Worm (Caenorhabditis elegans) whole organism, young adult: ENCODE measurements around the gene B0524.6.

Experiments
- B0019.2 ChIP-seq: fragments of 200-800 bp; sonication (Bioruptor generic); conservative IDR thresholded peaks from 2 replicates; pipeline ENCODE4 v1.3.6; 2022; ENCODE audit warnings: missing genetic modification reagents, missing genetic modification characterization, missing compliant biosample characterization
- C06A6.2 ChIP-seq: fragments of 200-800 bp; sonication (Bioruptor generic); conservative IDR thresholded peaks from 2 replicates; pipeline ENCODE4 v1.3.6; 2022; ENCODE audit warnings: missing genetic modification characterization, missing compliant biosample characterization
- D2030.7 ChIP-seq: fragments of 200-800 bp; sonication (Bioruptor generic); IDR thresholded peaks from 2 replicates; pipeline ENCODE4 v1.3.6; 2022; ENCODE audit warnings: missing genetic modification reagents, missing genetic modification characterization, missing compliant biosample characterization
- F10E7.11 ChIP-seq: sonication (generic microtip); optimal IDR thresholded peaks from 2 replicates; lab custom pipeline; 2017; ENCODE audit warnings: mild to moderate bottlenecking, missing genetic modification characterization, moderate library complexity, missing compliant biosample characterization
- F22D6.2 ChIP-seq: sonication (generic microtip); optimal IDR thresholded peaks from 2 replicates; lab custom pipeline; 2016; ENCODE audit warnings: mild to moderate bottlenecking, missing genetic modification characterization, missing compliant biosample characterization
- F23B12.7 ChIP-seq: sonication (generic microtip); optimal IDR thresholded peaks from 2 replicates; lab custom pipeline; 2017; ENCODE audit warnings: missing genetic modification characterization, mild to moderate bottlenecking, missing compliant biosample characterization, antibody characterized with exemption, moderate library complexity; ENCODE audit not compliant: insufficient read depth
- F37B4.10 ChIP-seq: fragments of 200-800 bp; sonication (Bioruptor generic); IDR thresholded peaks from 2 replicates; pipeline ENCODE4 v1.3.6; 2022; ENCODE audit warnings: missing genetic modification characterization, missing compliant biosample characterization
- F49E8.2 ChIP-seq: sonication (generic microtip); optimal IDR thresholded peaks from 3 replicates; lab custom pipeline; 2017; ENCODE audit warnings: missing genetic modification characterization, mild to moderate bottlenecking, missing compliant biosample characterization, antibody characterized with exemption, moderate library complexity; ENCODE audit not compliant: insufficient read depth
- F55B11.4 ChIP-seq: sonication (generic microtip); optimal IDR thresholded peaks from 2 replicates; lab custom pipeline; 2016; ENCODE audit warnings: missing compliant biosample characterization, missing genetic modification characterization, borderline replicate concordance; ENCODE audit not compliant: insufficient read depth
- Y53G8AR.9 ChIP-seq: fragments of 200-800 bp; sonication (Bioruptor generic); conservative IDR thresholded peaks from 2 replicates; pipeline ENCODE4 v1.3.6; 2022; ENCODE audit warnings: missing genetic modification reagents, missing genetic modification characterization, missing compliant biosample characterization
- Y67H2A.10 ChIP-seq: fragments of 200-800 bp; sonication (Bioruptor generic); conservative IDR thresholded peaks from 2 replicates; pipeline ENCODE4 v1.3.6; 2022; ENCODE audit warnings: missing genetic modification reagents, missing genetic modification characterization, missing compliant biosample characterization
- Y79H2A.3 ChIP-seq: fragments of 200-800 bp; sonication (Bioruptor generic); conservative IDR thresholded peaks from 2 replicates; pipeline ENCODE4 v1.3.6; 2022; ENCODE audit warnings: missing genetic modification reagents, missing genetic modification characterization, missing compliant biosample characterization
- aptf-3 ChIP-seq: fragments of 200-800 bp; sonication (Bioruptor generic); IDR thresholded peaks from 2 replicates; pipeline ENCODE4 v1.3.6; 2022; ENCODE audit warnings: missing genetic modification characterization, missing compliant biosample characterization
- athp-1 ChIP-seq: sonication (generic microtip); optimal IDR thresholded peaks from 2 replicates; lab custom pipeline; 2017; ENCODE audit warnings: mild to moderate bottlenecking, missing genetic modification characterization, missing compliant biosample characterization
- bed-2 ChIP-seq: fragments of 200-800 bp; sonication (Bioruptor generic); IDR thresholded peaks from 2 replicates; pipeline ENCODE4 v1.3.6; 2022; ENCODE audit warnings: missing genetic modification reagents, missing genetic modification characterization, missing compliant biosample characterization
- ccch-3 ChIP-seq: fragments of 200-800 bp; sonication (Bioruptor generic); optimal IDR thresholded peaks from 2 replicates; lab custom pipeline; 2018; ENCODE audit warnings: mild to moderate bottlenecking, missing genetic modification characterization, missing compliant biosample characterization
- ceh-100 ChIP-seq: fragments of 200-800 bp; sonication (Bioruptor generic); IDR thresholded peaks from 2 replicates; pipeline ENCODE4 v1.3.6; 2022; ENCODE audit warnings: missing genetic modification reagents, missing genetic modification characterization, missing compliant biosample characterization
- ceh-91 ChIP-seq: fragments of 200-800 bp; sonication (Bioruptor generic); IDR thresholded peaks from 2 replicates; pipeline ENCODE4 v1.3.6; 2022; ENCODE audit warnings: missing genetic modification reagents, missing genetic modification characterization, missing compliant biosample characterization
- chd-7 ChIP-seq: sonication (generic microtip); optimal IDR thresholded peaks from 2 replicates; lab custom pipeline; 2016; ENCODE audit warnings: mild to moderate bottlenecking, missing genetic modification characterization, moderate library complexity, missing compliant biosample characterization
- dpl-1 ChIP-seq: fragments of 150-350 bp; optimal IDR thresholded peaks from 2 replicates; lab custom pipeline; 2014; ENCODE audit warnings: missing biosample characterization, missing genetic modification reagents, missing genetic modification characterization
- gei-17 ChIP-seq: fragments of 200-800 bp; sonication (Bioruptor generic); optimal IDR thresholded peaks from 2 replicates; lab custom pipeline; 2018; ENCODE audit warnings: mild to moderate bottlenecking, missing genetic modification characterization, missing compliant biosample characterization
- him-1 ChIP-seq: sonication (generic microtip); optimal IDR thresholded peaks from 2 replicates; lab custom pipeline; 2016; ENCODE audit warnings: missing genotype, missing genetic modification reagents, missing genetic modification characterization, missing compliant biosample characterization
- hlh-12 ChIP-seq: sonication (generic microtip); optimal IDR thresholded peaks from 2 replicates; lab custom pipeline; 2016; ENCODE audit warnings: missing genetic modification characterization, missing compliant biosample characterization
- hlh-26 ChIP-seq: fragments of 200-800 bp; sonication (Bioruptor generic); conservative IDR thresholded peaks from 2 replicates; pipeline ENCODE4 v1.3.6; 2022; ENCODE audit warnings: missing genetic modification reagents, missing genetic modification characterization, missing compliant biosample characterization
- hmg-1.2 ChIP-seq: fragments of 200-800 bp; sonication (Bioruptor generic); IDR thresholded peaks from 2 replicates; pipeline ENCODE4 v1.3.6; 2022; ENCODE audit warnings: missing genetic modification reagents, missing genetic modification characterization, missing compliant biosample characterization
- hmg-20 ChIP-seq: fragments of 200-800 bp; sonication (Bioruptor generic); IDR thresholded peaks from 2 replicates; pipeline ENCODE4 v1.3.6; 2022; ENCODE audit warnings: missing genetic modification reagents, missing genetic modification characterization, missing compliant biosample characterization
- hsf-1 ChIP-seq: fragments of 200-800 bp; sonication (Bioruptor generic); IDR thresholded peaks from 2 replicates; pipeline ENCODE4 v1.3.6; 2022; ENCODE audit warnings: missing genetic modification reagents, missing genetic modification characterization, missing compliant biosample characterization
- let-607 ChIP-seq, 2 experiments: fragments of 200-800 bp in 1 of 2; sonication (Bioruptor generic) in 1 of 2; sonication (generic microtip) in 1 of 2; optimal IDR thresholded peaks; 2 replicates each; lab custom pipeline; 2016 to 2018; ENCODE audit warnings: mild to moderate bottlenecking in 2 of 2, missing compliant biosample characterization in 2 of 2, missing genetic modification characterization in 2 of 2, moderate library complexity in 2 of 2, missing genotype in 1 of 2
- lin-26 ChIP-seq: fragments of 200-800 bp; sonication (Bioruptor generic); IDR thresholded peaks from 2 replicates; pipeline ENCODE4 v1.3.6; 2022; ENCODE audit warnings: missing genetic modification reagents, missing genetic modification characterization, missing compliant biosample characterization
- lin-35 ChIP-seq, 3 experiments: fragments of 150-350 bp in 2 of 3; sonication (generic microtip) in 1 of 3; optimal IDR thresholded peaks; 2 replicates each; lab custom pipeline; 2014 to 2018; ENCODE audit warnings: missing biosample characterization in 3 of 3, missing genetic modification characterization in 3 of 3, missing genetic modification reagents in 3 of 3
- lin-40 ChIP-seq: sonication (generic microtip); optimal IDR thresholded peaks from 2 replicates; lab custom pipeline; 2016; ENCODE audit warnings: missing genetic modification characterization, mild to moderate bottlenecking, missing compliant biosample characterization, missing genotype, missing genetic modification reagents
- madf-10 ChIP-seq: sonication (generic microtip); optimal IDR thresholded peaks from 2 replicates; lab custom pipeline; 2016; ENCODE audit warnings: mild to moderate bottlenecking, missing genetic modification characterization, missing compliant biosample characterization
- madf-6 ChIP-seq: fragments of 200-800 bp; sonication (Bioruptor generic); IDR thresholded peaks from 2 replicates; pipeline ENCODE4 v1.3.6; 2022; ENCODE audit warnings: missing genetic modification reagents, missing genetic modification characterization, missing compliant biosample characterization
- mel-28 ChIP-seq: sonication (generic microtip); optimal IDR thresholded peaks from 2 replicates; lab custom pipeline; 2016; ENCODE audit warnings: borderline replicate concordance, mild to moderate bottlenecking, missing genetic modification characterization, missing compliant biosample characterization
- mxl-1 ChIP-seq: sonication (generic microtip); optimal IDR thresholded peaks from 2 replicates; lab custom pipeline; 2016; ENCODE audit warnings: missing genetic modification characterization, missing compliant biosample characterization
- nhr-120 ChIP-seq: fragments of 200-800 bp; sonication (Bioruptor generic); IDR thresholded peaks from 2 replicates; pipeline ENCODE4 v1.3.6; 2022; ENCODE audit warnings: missing genetic modification characterization, missing compliant biosample characterization
- pha-4 ChIP-seq: fragments of 150-350 bp; sonication (generic microtip); optimal IDR thresholded peaks from 2 replicates; lab custom pipeline; 2014; ENCODE audit warnings: missing biosample characterization, missing genetic modification reagents, missing genetic modification characterization
- rpc-1 ChIP-seq, 2 experiments: fragments of 150-350 bp in 1 of 2; sonication (generic microtip) in 1 of 2; optimal IDR thresholded peaks; 2 replicates each; lab custom pipeline; 2014 to 2018; ENCODE audit warnings: missing biosample characterization in 1 of 2, missing genetic modification characterization in 1 of 2, missing genetic modification reagents in 1 of 2, missing genotype in 1 of 2
- sptf-2 ChIP-seq: fragments of 200-800 bp; sonication (Bioruptor generic); optimal IDR thresholded peaks from 2 replicates; lab custom pipeline; 2018; ENCODE audit warnings: mild to moderate bottlenecking, missing genetic modification characterization, missing compliant biosample characterization
- unc-130 ChIP-seq: sonication (generic microtip); optimal IDR thresholded peaks from 2 replicates; lab custom pipeline; 2016; ENCODE audit warnings: missing genetic modification reagents, missing genetic modification characterization, missing compliant biosample characterization
- zim-3 ChIP-seq: sonication (generic microtip); optimal IDR thresholded peaks from 2 replicates; lab custom pipeline; 2017; ENCODE audit warnings: mild to moderate bottlenecking, missing genetic modification characterization, moderate library complexity, missing compliant biosample characterization
- ztf-25 ChIP-seq: fragments of 200-800 bp; sonication (Bioruptor generic); IDR thresholded peaks from 2 replicates; pipeline ENCODE4 v1.3.6; 2022; ENCODE audit warnings: missing genetic modification reagents, missing genetic modification characterization, missing compliant biosample characterization

B0524.6 gene

DNA sequence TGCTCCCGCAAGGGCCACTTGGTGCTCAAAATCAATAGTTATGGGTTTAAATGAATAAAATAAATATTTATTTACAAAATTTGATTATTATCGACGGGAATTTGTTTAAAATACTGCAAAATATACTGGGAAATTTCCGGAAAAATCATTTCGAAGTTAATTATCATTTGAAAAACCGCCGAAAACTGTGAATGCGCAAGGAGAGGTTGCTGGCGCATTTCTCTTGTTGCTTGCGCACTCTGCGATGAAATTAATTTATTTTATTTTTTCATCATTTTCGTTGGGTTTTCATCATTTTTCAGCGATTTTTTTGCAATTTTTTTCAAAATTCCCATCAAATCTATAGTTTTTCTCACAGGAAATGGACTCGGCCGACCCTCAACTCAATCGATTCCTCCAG lies 45.9 kb downstream of the B0524.6 start, which contains the start of gene ddp-1 (continued):
- TF ChIP-seq F22D6.2 (tag; lab: Kevin White, UChicago), result peak; percentile 82
- TF ChIP-seq lin-26 (GFP tag; lab: Robert Waterston, UW), result peak; percentile 88
- peak; percentile 85 for TF ChIP-seq hsf-1 (GFP tag; lab: Robert Waterston, UW)
- no peak for TF ChIP-seq aptf-3 (GFP tag; lab: Robert Waterston, UW)
- TF ChIP-seq him-1 (tag; lab: Kevin White, UChicago), result peak; percentile 72
- TF ChIP-seq F23B12.7 (tag; lab: Kevin White, UChicago), result peak; percentile 87
- TF ChIP-seq chd-7 (tag; lab: Kevin White, UChicago), result peak; percentile 85
- peak; percentile 80 for TF ChIP-seq madf-10 (tag; lab: Kevin White, UChicago)
- TF ChIP-seq F55B11.4 (tag; lab: Kevin White, UChicago), result no peak
- peak; percentile 93 for TF ChIP-seq hmg-20
- peak; percentile 96 for TF ChIP-seq lin-40
- TF ChIP-seq Y79H2A.3 (GFP tag; lab: Robert Waterston, UW), result 0 out of 2 replicates have a peak, but pooled peaks have one; percentile 53
- TF ChIP-seq ceh-100 (GFP tag; lab: Robert Waterston, UW), result peak; percentile 84
- peak; percentile 93 to 99 (median 95) for TF ChIP-seq lin-35 (GFP tag; optimal IDR thresholded peaks at IDR 0.05; lab: Kevin White, UChicago)
- no peak for TF ChIP-seq bed-2
- peak; percentile 62; the same call in 1 of the 2 replicates for TF ChIP-seq Y67H2A.10 (GFP tag; lab: Robert Waterston, UW)
- peak; percentile 99 for TF ChIP-seq dpl-1 (GFP tag; lab: Kevin White, UChicago)
- no peak for TF ChIP-seq rpc-1 (optimal IDR thresholded peaks at IDR 0.05; lab: Kevin White, UChicago)
- no peak for TF ChIP-seq rpc-1 (tag; optimal IDR thresholded peaks at IDR 0.05; lab: Kevin White, UChicago)
- TF ChIP-seq F37B4.10 (GFP tag; lab: Robert Waterston, UW), result no peak
- peak; percentile 99 for TF ChIP-seq Y53G8AR.9 (GFP tag; lab: Robert Waterston, UW)
- TF ChIP-seq hlh-12, result no peak
- peak; percentile 84 for TF ChIP-seq B0019.2 (GFP tag; lab: Robert Waterston, UW)
- TF ChIP-seq ztf-25 (GFP tag; lab: Robert Waterston, UW), result no peak
- no peak for TF ChIP-seq ccch-3 (GFP tag; lab: Kevin White, UChicago)
- TF ChIP-seq zim-3 (tag; lab: Kevin White, UChicago), result peak; percentile 75
- peak; percentile 45 to 67 for TF ChIP-seq let-607 (tag; optimal IDR thresholded peaks at IDR 0.05; lab: Kevin White, UChicago)
- TF ChIP-seq mxl-1 (tag; lab: Kevin White, UChicago), result no peak
- no peak for TF ChIP-seq hlh-26
- TF ChIP-seq nhr-120 (GFP tag; lab: Robert Waterston, UW), result no peak
- peak; percentile 55 for TF ChIP-seq pha-4
- TF ChIP-seq gei-17 (GFP tag; lab: Kevin White, UChicago), result peak; percentile 90
- TF ChIP-seq F10E7.11 (tag; lab: Kevin White, UChicago), result peak; percentile 75
- TF ChIP-seq unc-130 (GFP tag; lab: Kevin White, UChicago), result peak; percentile 54
- TF ChIP-seq sptf-2 (GFP tag; lab: Kevin White, UChicago), result peak; percentile 72
- TF ChIP-seq hmg-1.2, result peak; percentile 77
- peak; percentile 93 for TF ChIP-seq athp-1 (tag; lab: Kevin White, UChicago)
- peak; percentile 78 for TF ChIP-seq F49E8.2 (tag; lab: Kevin White, UChicago)
- peak; percentile 94 for TF ChIP-seq madf-6 (GFP tag; lab: Robert Waterston, UW)
- peak; percentile 88 for TF ChIP-seq D2030.7 (GFP tag; lab: Robert Waterston, UW)
- peak; percentile 91 for TF ChIP-seq C06A6.2 (GFP tag; lab: Robert Waterston, UW)
- peak; percentile 67; the same call in 1 of the 2 replicates for TF ChIP-seq ceh-91 (GFP tag; lab: Robert Waterston, UW)
- peak; percentile 73 for TF ChIP-seq mel-28 (tag; lab: Kevin White, UChicago)
